Worm (Caenorhabditis elegans): ENCODE data around the gene C53A5.9.

ce11 chrV:14527210-14527609 is 31.4 kb downstream of the C53A5.9 start:
- TF ChIP-seq pag-3 (tag; optimal IDR thresholded peaks at IDR 0.05; ENCODE audit: borderline replicate concordance) (no peak), nfya-1 (tag; optimal IDR thresholded peaks at IDR 0.05) (no peak), ama-1 (optimal IDR thresholded peaks at IDR 0.05) (no peak)

Measured in whole organism, late embryonic.